Worm (Caenorhabditis elegans) whole organism, L4 larva: ENCODE data around the gene lips-1.

Experiments used
- F49E8.2 ChIP-seq: sonication (generic microtip); optimal IDR thresholded peaks from 2 replicates; lab custom pipeline; 2016; ENCODE audit warnings: missing compliant biosample characterization, mild to moderate bottlenecking, missing genetic modification characterization, borderline replicate concordance
- R02D3.7 ChIP-seq: fragments of 150-350 bp; sonication (generic microtip); optimal IDR thresholded peaks from 3 replicates; lab custom pipeline; 2014; ENCODE audit warnings: missing biosample characterization, missing genetic modification characterization
- T26A8.4 ChIP-seq: fragments of 200-800 bp; sonication (Bioruptor generic); IDR thresholded peaks from 2 replicates; pipeline ENCODE4 v1.3.6; 2022; ENCODE audit warnings: missing genetic modification characterization, missing compliant biosample characterization
- Y5F2A.4 ChIP-seq: fragments of 200-800 bp; sonication (Bioruptor generic); optimal IDR thresholded peaks from 2 replicates; lab custom pipeline; 2018; ENCODE audit warnings: mild to moderate bottlenecking, missing genetic modification characterization, missing compliant biosample characterization
- Y75B8A.6 ChIP-seq: fragments of 200-800 bp; sonication (Bioruptor generic); IDR thresholded peaks from 2 replicates; pipeline ENCODE4 v1.3.6; 2022; ENCODE audit warnings: missing genetic modification reagents, missing genetic modification characterization, missing compliant biosample characterization
- aha-1 ChIP-seq: fragments of 150-350 bp; peaks from one replicate; lab custom pipeline; 2014; ENCODE audit warnings: missing biosample characterization, missing genetic modification characterization
- ceh-32 ChIP-seq: sonication (generic microtip); optimal IDR thresholded peaks from 2 replicates; lab custom pipeline; 2016; ENCODE audit warnings: mild to moderate bottlenecking, missing genetic modification characterization, missing compliant biosample characterization; ENCODE audit not compliant: poor library complexity
- ces-1 ChIP-seq: fragments of 150-350 bp; sonication (generic microtip); optimal IDR thresholded peaks from 4 replicates; lab custom pipeline; 2014; ENCODE audit warnings: missing biosample characterization, missing genetic modification reagents, missing genetic modification characterization
- cey-2 ChIP-seq: sonication (generic microtip); optimal IDR thresholded peaks from 3 replicates; lab custom pipeline; 2017; ENCODE audit warnings: missing genetic modification characterization, mild to moderate bottlenecking, missing compliant biosample characterization, antibody characterized with exemption, borderline replicate concordance; ENCODE audit not compliant: insufficient read depth
- ctbp-1 ChIP-seq: fragments of 200-800 bp; sonication (Bioruptor generic); IDR thresholded peaks from 2 replicates; pipeline ENCODE4 v1.3.6; 2022; ENCODE audit warnings: missing genetic modification reagents, missing genetic modification characterization, missing compliant biosample characterization
- daf-16 ChIP-seq, 3 experiments: sonication (generic microtip); optimal IDR thresholded peaks; 2 replicates each; lab custom pipeline; 2016 to 2017; ENCODE audit warnings: missing genetic modification characterization in 3 of 3, missing genetic modification reagents in 3 of 3, mild to moderate bottlenecking in 2 of 3, missing compliant biosample characterization in 2 of 3, missing biosample characterization in 1 of 3, moderate library complexity in 1 of 3
- dmd-6 ChIP-seq: fragments of 200-800 bp; sonication (Bioruptor generic); IDR thresholded peaks from 2 replicates; pipeline ENCODE4 v1.3.6; 2022; ENCODE audit warnings: missing genetic modification reagents, missing genetic modification characterization, missing compliant biosample characterization
- duxl-1 ChIP-seq: sonication (generic microtip); optimal IDR thresholded peaks from 2 replicates; lab custom pipeline; 2016; ENCODE audit warnings: mild to moderate bottlenecking, missing genetic modification characterization, moderate library complexity, missing compliant biosample characterization; ENCODE audit not compliant: poor library complexity
- fkh-10 ChIP-seq: fragments of 150-350 bp; optimal IDR thresholded peaks from 2 replicates; lab custom pipeline; 2014; ENCODE audit warnings: missing biosample characterization, missing genetic modification reagents, missing genetic modification characterization
- hif-1 ChIP-seq, 2 experiments: sonication (generic microtip); optimal IDR thresholded peaks; 2 replicates each; lab custom pipeline; 2016 to 2017; ENCODE audit warnings: missing compliant biosample characterization in 2 of 2, missing genetic modification characterization in 2 of 2, missing genetic modification reagents in 2 of 2, missing genotype in 2 of 2, mild to moderate bottlenecking in 1 of 2
- hlh-11 ChIP-seq: fragments of 200-800 bp; sonication (Bioruptor generic); optimal IDR thresholded peaks from 2 replicates; lab custom pipeline; 2018; ENCODE audit warnings: mild to moderate bottlenecking, missing genetic modification characterization, missing compliant biosample characterization
- hmg-1.1 ChIP-seq: fragments of 200-800 bp; sonication (Bioruptor generic); IDR thresholded peaks from 2 replicates; pipeline ENCODE4 v1.3.6; 2022; ENCODE audit warnings: missing genetic modification reagents, missing genetic modification characterization, missing compliant biosample characterization
- mdl-1 ChIP-seq, 2 experiments: fragments of 150-350 bp in 1 of 2; sonication (generic microtip) in 1 of 2; optimal IDR thresholded peaks; 2 replicates each; lab custom pipeline; 2014 to 2017; ENCODE audit warnings: missing biosample characterization in 2 of 2, missing genetic modification characterization in 2 of 2
- mep-1 ChIP-seq: fragments of 150-350 bp; sonication (generic microtip); optimal IDR thresholded peaks from 3 replicates; lab custom pipeline; 2014; ENCODE audit warnings: missing biosample characterization, missing genetic modification characterization
- mxl-3 ChIP-seq: fragments of 200-800 bp; sonication (Bioruptor generic); optimal IDR thresholded peaks from 2 replicates; lab custom pipeline; 2018; ENCODE audit warnings: mild to moderate bottlenecking, missing genetic modification characterization, missing compliant biosample characterization
- nhr-102 ChIP-seq: sonication (generic microtip); optimal IDR thresholded peaks from 2 replicates; lab custom pipeline; 2016; ENCODE audit warnings: mild to moderate bottlenecking, missing genetic modification characterization, moderate library complexity, missing compliant biosample characterization
- nhr-28 ChIP-seq: fragments of 150-350 bp; optimal IDR thresholded peaks from 2 replicates; lab custom pipeline; 2014; ENCODE audit warnings: missing biosample characterization, missing genetic modification characterization
- nhr-77 ChIP-seq: fragments of 150-350 bp; optimal IDR thresholded peaks from 2 replicates; lab custom pipeline; 2014; ENCODE audit warnings: missing biosample characterization, missing genetic modification characterization
- php-3 ChIP-seq: fragments of 200-800 bp; sonication (Bioruptor generic); IDR thresholded peaks from 2 replicates; pipeline ENCODE4 v1.3.6; 2022; ENCODE audit warnings: missing genetic modification reagents, missing genetic modification characterization, missing compliant biosample characterization
- pqm-1 ChIP-seq: sonication (generic microtip); optimal IDR thresholded peaks from 2 replicates; lab custom pipeline; 2017; ENCODE audit warnings: missing biosample characterization, missing genetic modification characterization
- rbr-2 ChIP-seq: sonication (generic microtip); optimal IDR thresholded peaks from 2 replicates; lab custom pipeline; 2016; ENCODE audit warnings: missing genotype, missing genetic modification characterization, missing compliant biosample characterization
- set-16 ChIP-seq: fragments of 200-800 bp; sonication (Bioruptor generic); IDR thresholded peaks from 2 replicates; pipeline ENCODE4 v1.3.6; 2022; ENCODE audit warnings: missing genetic modification reagents, missing genetic modification characterization, missing compliant biosample characterization
- unc-62 ChIP-seq, 3 experiments: fragments of 150-350 bp in 1 of 3; sonication (generic microtip); optimal IDR thresholded peaks in 2 of 3; peaks in 1 of 3; 1 replicate in 1 of 3; 2 replicates in 2 of 3; lab custom pipeline; 2014 to 2017; ENCODE audit warnings: missing biosample characterization in 3 of 3, missing genetic modification characterization in 3 of 3, missing genetic modification reagents in 3 of 3, missing genotype in 1 of 3
- zfp-2 ChIP-seq: sonication (generic microtip); optimal IDR thresholded peaks from 2 replicates; lab custom pipeline; 2016; ENCODE audit warnings: mild to moderate bottlenecking, missing genetic modification characterization, missing compliant biosample characterization
- zip-2 ChIP-seq: fragments of 150-350 bp; optimal IDR thresholded peaks from 2 replicates; lab custom pipeline; 2014; ENCODE audit warnings: missing biosample characterization, missing genetic modification characterization
- ztf-7 ChIP-seq: fragments of 150-350 bp; optimal IDR thresholded peaks from 2 replicates; lab custom pipeline; 2014; ENCODE audit warnings: missing biosample characterization, missing genetic modification characterization

lips-1 gene

DNA sequence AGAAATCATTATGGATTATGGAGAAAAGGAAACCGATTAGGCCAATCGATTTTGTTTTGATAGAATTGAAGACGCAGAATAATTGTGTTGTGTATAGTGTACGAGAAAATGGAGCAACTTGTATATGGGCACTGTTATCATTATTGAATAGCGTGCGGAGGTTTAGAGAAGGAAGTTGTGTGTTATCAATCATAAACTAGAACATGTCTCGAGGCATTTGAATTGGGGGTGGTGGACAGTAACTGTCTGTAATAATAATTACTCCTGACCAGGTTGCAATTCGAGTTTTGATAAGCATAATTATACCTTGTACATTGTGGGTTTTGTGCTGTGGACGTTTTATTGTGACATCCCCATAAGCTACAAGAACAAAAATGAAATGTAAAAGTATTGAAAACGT, 25.8 kb upstream of the lips-1 start, which contains the start of gene cdf-2:
Gene cdf-2 (minus strand): TSS at position 149 of the 400 bp plus-strand sequence.
- no peak for TF ChIP-seq ceh-32 (tag; lab: Kevin White, UChicago)
- peak; percentile 58 for TF ChIP-seq dmd-6
- TF ChIP-seq php-3 (GFP tag; lab: Robert Waterston, UW), result peak; percentile 68
- peak; percentile 74 for TF ChIP-seq pqm-1
- peak; percentile 66 for TF ChIP-seq hlh-11 (tag; lab: Kevin White, UChicago)
- TF ChIP-seq nhr-102, result peak; percentile 19
- no peak for TF ChIP-seq fkh-10 (GFP tag; lab: Kevin White, UChicago)
- peak; percentile 85 for TF ChIP-seq nhr-28 (tag; lab: Kevin White, UChicago)
- TF ChIP-seq mdl-1 (tag; optimal IDR thresholded peaks at IDR 0.05; lab: Kevin White, UChicago), result no peak
- no peak for TF ChIP-seq hif-1 (tag; optimal IDR thresholded peaks at IDR 0.05; lab: Kevin White, UChicago)
- TF ChIP-seq rbr-2 (tag; lab: Kevin White, UChicago), result no peak
- no peak for TF ChIP-seq cey-2 (tag; lab: Kevin White, UChicago)
- peak; percentile 51 for TF ChIP-seq nhr-77 (tag; lab: Kevin White, UChicago)
- no peak for TF ChIP-seq zfp-2 (tag; lab: Kevin White, UChicago)
- no peak for TF ChIP-seq mxl-3
- no peak for TF ChIP-seq daf-16 (GFP tag; optimal IDR thresholded peaks at IDR 0.05; lab: Kevin White, UChicago)
- peak; percentile 91 for TF ChIP-seq daf-16 (tag; optimal IDR thresholded peaks at IDR 0.05; lab: Kevin White, UChicago)
- TF ChIP-seq duxl-1 (tag; lab: Kevin White, UChicago), result no peak
- no peak for TF ChIP-seq F49E8.2 (tag; lab: Kevin White, UChicago)

DNA sequence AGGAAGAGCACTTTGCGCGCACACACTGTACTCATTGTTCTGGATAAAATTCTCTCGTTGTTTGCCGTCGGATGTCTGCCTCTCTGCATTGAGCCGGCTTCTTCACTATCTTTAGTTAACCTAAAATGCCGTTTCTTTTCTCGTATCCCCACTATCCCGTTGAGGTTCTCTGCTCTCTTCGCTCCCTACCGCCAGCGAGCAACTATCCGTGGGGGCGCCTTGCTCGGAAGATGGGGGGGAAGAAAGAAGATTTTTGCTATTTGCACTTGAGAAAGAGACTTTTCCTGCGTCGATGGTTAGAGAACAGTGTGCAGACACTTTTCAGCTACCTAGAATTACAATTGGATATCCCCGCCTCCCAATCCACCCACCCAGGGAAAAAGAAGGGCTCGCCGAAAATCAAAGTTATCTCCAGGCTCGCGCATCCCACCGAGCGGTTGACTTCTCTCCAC, 24.9 kb upstream of the lips-1 start, which contains the start of gene myo-2:
Gene myo-2 (plus strand): TSS at position 402 of the 452 bp plus-strand sequence.
- peak; percentile 14; the same call in 1 of the 2 replicates for TF ChIP-seq set-16 (GFP tag; lab: Robert Waterston, UW)
- TF ChIP-seq zip-2 (tag; lab: Kevin White, UChicago), result no peak

DNA sequence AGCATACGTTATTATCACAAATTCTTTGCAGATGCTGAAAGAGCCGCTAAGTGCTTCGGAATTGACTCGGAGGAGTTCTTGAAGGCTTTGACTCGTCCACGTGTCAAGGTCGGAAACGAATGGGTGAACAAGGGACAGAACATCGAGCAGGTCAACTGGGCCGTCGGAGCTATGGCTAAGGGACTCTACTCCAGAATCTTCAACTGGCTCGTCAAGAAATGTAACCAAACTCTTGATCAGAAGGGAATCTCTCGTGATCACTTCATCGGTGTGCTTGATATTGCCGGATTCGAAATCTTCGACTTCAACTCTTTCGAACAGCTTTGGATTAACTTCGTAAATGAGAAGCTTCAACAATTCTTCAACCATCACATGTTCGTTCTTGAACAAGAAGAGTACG, 22.7 kb upstream of the lips-1 start:
- TF ChIP-seq R02D3.7 (no peak), unc-62 (GFP tag; optimal IDR thresholded peaks at IDR 0.05 in 1 of 2; lab: Kevin White, UChicago) (peak in 1 of 2 experiments; percentile 94), unc-62 (tag; optimal IDR thresholded peaks at IDR 0.05; lab: Kevin White, UChicago) (no peak), Y75B8A.6 (no peak), hif-1 (tag; optimal IDR thresholded peaks at IDR 0.05; lab: Kevin White, UChicago) (no peak), hmg-1.1 (GFP tag; lab: Robert Waterston, UW) (no peak), ztf-7 (tag; lab: Kevin White, UChicago) (no peak), zfp-2 (tag; lab: Kevin White, UChicago) (no peak), Y5F2A.4 (GFP tag; lab: Kevin White, UChicago) (no peak)

DNA sequence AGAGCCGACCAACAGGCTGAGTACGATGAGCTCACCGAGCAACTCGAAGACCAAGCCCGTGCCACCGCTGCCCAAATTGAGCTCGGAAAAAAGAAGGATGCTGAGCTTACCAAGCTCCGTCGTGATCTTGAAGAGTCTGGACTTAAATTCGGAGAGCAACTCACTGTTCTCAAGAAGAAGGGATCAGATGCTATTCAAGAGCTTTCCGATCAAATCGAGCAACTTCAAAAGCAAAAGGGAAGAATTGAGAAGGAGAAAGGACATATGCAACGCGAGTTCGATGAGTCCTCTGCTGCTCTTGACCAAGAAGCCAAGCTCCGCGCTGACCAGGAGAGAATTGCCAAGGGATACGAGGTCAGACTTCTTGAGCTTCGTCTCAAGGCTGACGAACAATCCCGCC, 20.3 kb upstream of the lips-1 start:
- TF ChIP-seq set-16 (GFP tag; lab: Robert Waterston, UW) (0 out of 2 replicates have a peak, but pooled peaks have one; percentile 10), aha-1 (tag; lab: Kevin White, UChicago) (peak; percentile 94), mep-1 (tag; lab: Kevin White, UChicago) (no peak)

DNA sequence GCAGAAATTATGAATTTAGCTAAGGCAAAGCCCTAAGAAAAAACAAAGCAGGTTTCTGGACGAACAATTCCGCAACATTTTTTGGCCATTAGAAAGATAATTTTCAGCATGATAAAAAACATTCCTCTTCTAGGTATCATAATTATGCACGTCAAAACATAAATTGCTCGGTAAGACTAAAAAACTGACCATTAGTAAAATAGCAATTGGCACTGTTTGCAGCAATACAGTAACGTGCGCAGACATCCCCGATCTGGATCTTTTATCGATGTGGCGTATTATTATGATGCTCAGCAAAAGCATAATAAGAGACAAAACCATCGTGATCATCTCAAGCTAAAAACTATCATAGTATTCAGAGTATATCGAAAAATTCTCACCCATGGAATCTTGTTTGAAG, 16.2 kb upstream of the lips-1 start:
- TF ChIP-seq aha-1 (tag; lab: Kevin White, UChicago) (peak; percentile 54), unc-62 (GFP tag; optimal IDR thresholded peaks at IDR 0.05 in 1 of 2; lab: Kevin White, UChicago) (peak in 1 of 2 experiments; percentile 6), unc-62 (tag; optimal IDR thresholded peaks at IDR 0.05; lab: Kevin White, UChicago) (no peak), ctbp-1 (no peak)

DNA sequence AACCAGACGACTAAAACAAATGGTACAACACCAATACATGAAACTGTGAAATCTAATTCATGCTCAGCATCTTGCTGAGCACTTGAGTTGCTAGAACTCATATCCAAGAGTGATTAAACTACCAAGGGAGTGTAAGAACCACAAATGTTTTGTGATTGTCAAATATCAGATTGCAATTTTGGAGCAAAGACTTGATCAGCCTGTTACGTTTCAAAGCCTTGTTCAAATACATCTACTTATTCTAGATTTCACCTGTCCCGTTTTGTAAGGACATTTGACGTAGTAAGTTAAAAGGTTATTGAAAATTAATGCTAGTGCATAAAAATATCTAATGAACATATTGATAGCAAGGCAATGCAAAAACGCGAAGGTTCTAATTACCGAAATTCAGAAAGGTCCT, 15.2 kb upstream of the lips-1 start, which contains the start of gene F45E6.1:
Gene F45E6.1 (minus strand): TSS at position 101 of the 400 bp plus-strand sequence.
- TF ChIP-seq ces-1 (GFP tag; lab: Kevin White, UChicago) (no peak), T26A8.4 (GFP tag; lab: Robert Waterston, UW) (no peak), unc-62 (GFP tag; optimal IDR thresholded peaks at IDR 0.05 in 1 of 2; lab: Kevin White, UChicago) (peak in 1 of 2 experiments; percentile 35), unc-62 (tag; optimal IDR thresholded peaks at IDR 0.05; lab: Kevin White, UChicago) (no peak)
